Worm (Caenorhabditis elegans) whole organism, mixed stage, embryonic: ENCODE data around the gene T26C5.4.

Source experiments
- M03D4.4 ChIP-seq: sonication (generic microtip); optimal IDR thresholded peaks from 2 replicates; lab custom pipeline; 2017; ENCODE audit warnings: mild to moderate bottlenecking, missing genetic modification characterization, missing compliant biosample characterization
- blmp-1 ChIP-seq: fragments of 150-350 bp; optimal IDR thresholded peaks from 2 replicates; lab custom pipeline; 2014; ENCODE audit warnings: missing biosample characterization, missing genetic modification characterization
- cnd-1 ChIP-seq: fragments of 200-800 bp; sonication (Bioruptor generic); optimal IDR thresholded peaks from 2 replicates; lab custom pipeline; 2018; ENCODE audit warnings: mild to moderate bottlenecking, missing genetic modification characterization, missing compliant biosample characterization
- elt-1 ChIP-seq: sonication (generic microtip); optimal IDR thresholded peaks from 2 replicates; lab custom pipeline; 2017; ENCODE audit warnings: missing genetic modification characterization, mild to moderate bottlenecking, missing compliant biosample characterization, antibody characterized with exemption, moderate library complexity, borderline replicate concordance; ENCODE audit not compliant: insufficient read depth
- lin-13 ChIP-seq: fragments of 150-350 bp; optimal IDR thresholded peaks from 2 replicates; lab custom pipeline; 2014; ENCODE audit warnings: missing biosample characterization, missing genetic modification characterization
- lsy-2 ChIP-seq: fragments of 150-350 bp; optimal IDR thresholded peaks from 2 replicates; lab custom pipeline; 2014; ENCODE audit warnings: missing biosample characterization, missing genetic modification characterization
- nhr-76 ChIP-seq: sonication (generic microtip); optimal IDR thresholded peaks from 2 replicates; lab custom pipeline; 2017; ENCODE audit warnings: missing biosample characterization, missing genetic modification characterization
- pha-4 ChIP-seq: fragments of 150-350 bp; optimal IDR thresholded peaks from 2 replicates; lab custom pipeline; 2018; ENCODE audit warnings: missing biosample characterization, missing genetic modification reagents, missing genetic modification characterization
- unc-39 ChIP-seq: fragments of 150-350 bp; optimal IDR thresholded peaks from 2 replicates; lab custom pipeline; 2014; ENCODE audit warnings: missing biosample characterization, missing genetic modification characterization
- ztf-11 ChIP-seq: fragments of 150-350 bp; optimal IDR thresholded peaks from 2 replicates; lab custom pipeline; 2014; ENCODE audit warnings: missing biosample characterization, missing genetic modification characterization

- TF ChIP-seq pha-4 (tag; lab: Kevin White, UChicago) (no peak), cnd-1 (tag; lab: Kevin White, UChicago) (no peak), elt-1 (tag; lab: Kevin White, UChicago) (no peak), blmp-1 (tag; lab: Kevin White, UChicago) (no peak), lin-13 (tag; lab: Kevin White, UChicago) (no peak), unc-39 (no peak), lsy-2 (no peak), nhr-76 (tag; lab: Kevin White, UChicago) (no peak), M03D4.4 (no peak), ztf-11 (tag; lab: Kevin White, UChicago) (no peak)
Observed at ce11 chrII:9237719-9238118, 12.6 kb downstream of the T26C5.4 start.
